Worm (Caenorhabditis elegans): ENCODE measurements around the gene R10E11.5.

DNA sequence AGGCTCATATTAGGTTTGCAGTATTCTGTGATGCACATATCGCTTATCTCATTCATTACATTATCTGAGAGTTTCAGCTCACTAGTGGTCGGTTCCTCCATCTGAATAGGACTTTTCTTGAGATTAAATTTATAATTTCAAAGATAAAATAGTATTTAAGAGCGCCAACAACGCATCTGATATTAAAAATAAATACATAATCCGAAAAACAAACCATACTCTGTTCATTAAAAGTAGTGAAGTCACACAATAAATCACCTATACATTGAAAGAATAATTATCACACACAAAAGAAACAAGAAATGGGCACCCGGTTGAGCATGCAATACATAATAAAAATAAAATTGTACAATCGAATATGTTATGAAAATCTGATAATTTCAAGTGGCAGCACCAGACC, 32.0 kb downstream of the R10E11.5 start, which contains the start of gene vps-53:
- TF ChIP-seq tra-4 (tag; optimal IDR thresholded peaks at IDR 0.05) (no peak), tbx-11 (GFP tag; IDR thresholded peaks at IDR 0.05) (no peak), hmbx-1 (tag; optimal IDR thresholded peaks at IDR 0.05) (no peak), sea-1 (GFP tag; conservative IDR thresholded peaks at IDR 0.05) (no peak), scrt-1 (GFP tag; IDR thresholded peaks at IDR 0.05) (no peak), F13C5.2 (tag; optimal IDR thresholded peaks at IDR 0.05) (no peak), pes-1 (GFP tag; IDR thresholded peaks at IDR 0.05) (no peak)

Measured in whole organism, early embryonic.